Fruit fly (Drosophila melanogaster): Measurements from ENCODE around the gene Spase22-23.

The Spase22-23 gene

dm6 chr3R:24226744-24227143 is 3.1 kb downstream of the Spase22-23 start, which contains the start of the genes Spps and CG13609 (continued):
- TF ChIP-seq CG1233 (GFP tag; optimal IDR thresholded peaks at IDR 0.05) (no peak), repo (GFP tag; optimal IDR thresholded peaks at IDR 0.05) (no peak), E2f2 (GFP tag; IDR thresholded peaks at IDR 0.05) (peak; percentile 72), dimm (GFP tag; IDR thresholded peaks at IDR 0.05) (no peak), CG8388 (GFP tag; optimal IDR thresholded peaks at IDR 0.05) (no peak), Dip3 (GFP tag; optimal IDR thresholded peaks at IDR 0.05) (no peak), Antp (GFP tag; optimal IDR thresholded peaks at IDR 0.05) (no peak), CG4360 (GFP tag; IDR thresholded peaks at IDR 0.05) (no peak), CG17328 (GFP tag; IDR thresholded peaks at IDR 0.05) (0 out of 2 replicates have a peak, but pooled peaks have one; percentile 13), CrebB (tag; optimal IDR thresholded peaks at IDR 0.05) (peak; percentile 40), Jarid2 (GFP tag; optimal IDR thresholded peaks at IDR 0.05) (no peak), CG1529 (GFP tag; optimal IDR thresholded peaks at IDR 0.05) (no peak), run (tag; optimal IDR thresholded peaks at IDR 0.05) (no peak), phol (tag; optimal IDR thresholded peaks at IDR 0.05) (peak; percentile 65), kah (GFP tag; optimal IDR thresholded peaks at IDR 0.05) (no peak), CG7271 (tag; optimal IDR thresholded peaks at IDR 0.05) (no peak), aop (GFP tag; IDR thresholded peaks at IDR 0.05) (no peak), CG18764 (GFP tag; optimal IDR thresholded peaks at IDR 0.05) (no peak), CG13775 (GFP tag; optimal IDR thresholded peaks at IDR 0.05) (peak; percentile 21), otp (GFP tag; IDR thresholded peaks at IDR 0.05) (no peak), ftz-f1 (GFP tag; optimal IDR thresholded peaks at IDR 0.05) (peak; percentile 26), Dip2 (GFP tag; IDR thresholded peaks at IDR 0.05) (no peak), Nf-YA (GFP tag; IDR thresholded peaks at IDR 0.05) (0 out of 2 replicates have a peak, but pooled peaks have one; percentile 20), MBD-R2 (GFP tag; IDR thresholded peaks at IDR 0.05) (peak; percentile 95), gsb-n (tag; optimal IDR thresholded peaks at IDR 0.05) (no peak), ham (GFP tag; IDR thresholded peaks at IDR 0.05) (no peak), CG9727 (GFP tag; optimal IDR thresholded peaks at IDR 0.05) (no peak), sisA (GFP tag; IDR thresholded peaks at IDR 0.05) (no peak), psq (GFP tag; optimal IDR thresholded peaks at IDR 0.05) (no peak), bigmax (GFP tag; optimal IDR thresholded peaks at IDR 0.05) (no peak), inv (GFP tag; IDR thresholded peaks at IDR 0.05; ENCODE audit: partially characterized antibody) (peak; percentile 93), CG10654 (GFP tag; optimal IDR thresholded peaks at IDR 0.05) (no peak), Eip74EF (GFP tag; optimal IDR thresholded peaks at IDR 0.05) (no peak), CG3407 (GFP tag; optimal IDR thresholded peaks at IDR 0.05) (no peak), Hey (tag; optimal IDR thresholded peaks at IDR 0.05) (no peak), CG9437 (GFP tag; optimal IDR thresholded peaks at IDR 0.05) (no peak), CG16815 (GFP tag; optimal IDR thresholded peaks at IDR 0.05) (no peak), CG12299 (tag; optimal IDR thresholded peaks at IDR 0.05) (no peak), dati (GFP tag; IDR thresholded peaks at IDR 0.05) (no peak), CG15514 (GFP tag; optimal IDR thresholded peaks at IDR 0.05) (peak; percentile 61), BEAF-32 (GFP tag; optimal IDR thresholded peaks at IDR 0.05) (peak; percentile 92), zen (tag; optimal IDR thresholded peaks at IDR 0.05) (no peak), ap (GFP tag; IDR thresholded peaks at IDR 0.05) (no peak), sens-2 (GFP tag; IDR thresholded peaks at IDR 0.05) (no peak), fd3F (GFP tag; optimal IDR thresholded peaks at IDR 0.05) (no peak), zfh1 (GFP tag; IDR thresholded peaks at IDR 0.05) (peak; percentile 50; the same call in 1 of the 3 replicates), org-1 (GFP tag; optimal IDR thresholded peaks at IDR 0.05) (no peak), crc (GFP tag; optimal IDR thresholded peaks at IDR 0.05) (no peak), hb (GFP tag; IDR thresholded peaks at IDR 0.05; ENCODE audit: partially characterized antibody) (peak; percentile 95), NC2β (GFP tag; optimal IDR thresholded peaks at IDR 0.05) (peak; percentile 36), CG7839 (tag; optimal IDR thresholded peaks at IDR 0.05) (no peak), Sox102F (GFP tag; optimal IDR thresholded peaks at IDR 0.05) (no peak)
